Worm (Caenorhabditis elegans) whole organism, L1 larva: ENCODE data around the gene C18H7.7.

Experiments
- C04F5.9 ChIP-seq: sonication (generic microtip); optimal IDR thresholded peaks from 2 replicates; lab custom pipeline; 2016; ENCODE audit warnings: missing genetic modification characterization, missing compliant biosample characterization
- alr-1 ChIP-seq: fragments of 200-800 bp; sonication (Bioruptor generic); optimal IDR thresholded peaks from 2 replicates; lab custom pipeline; 2018; ENCODE audit warnings: borderline replicate concordance, mild to moderate bottlenecking, missing genetic modification characterization, missing compliant biosample characterization
- ama-1 ChIP-seq: fragments of 150-350 bp; optimal IDR thresholded peaks from 2 replicates; lab custom pipeline; 2014
- ceh-8 ChIP-seq: fragments of 200-800 bp; sonication (Bioruptor generic); optimal IDR thresholded peaks from 2 replicates; lab custom pipeline; 2018; ENCODE audit warnings: mild to moderate bottlenecking, missing genetic modification characterization, moderate library complexity, missing compliant biosample characterization
- ceh-88 ChIP-seq: fragments of 200-800 bp; sonication (Bioruptor generic); IDR thresholded peaks from 2 replicates; pipeline ENCODE4 v1.3.6; 2022; ENCODE audit warnings: missing genetic modification characterization, missing compliant biosample characterization
- ceh-90 ChIP-seq: sonication (generic microtip); optimal IDR thresholded peaks from 2 replicates; lab custom pipeline; 2016; ENCODE audit warnings: missing genetic modification characterization, missing compliant biosample characterization
- ces-1 ChIP-seq: fragments of 150-350 bp; optimal IDR thresholded peaks from 2 replicates; lab custom pipeline; 2014; ENCODE audit warnings: missing biosample characterization, missing genetic modification reagents, missing genetic modification characterization
- dsc-1 ChIP-seq: sonication (generic microtip); optimal IDR thresholded peaks from 2 replicates; lab custom pipeline; 2016; ENCODE audit warnings: mild to moderate bottlenecking, missing genetic modification characterization, missing compliant biosample characterization
- efl-1 ChIP-seq, 4 experiments: fragments of 150-350 bp; optimal IDR thresholded peaks in 3 of 4; peaks in 1 of 4; 1 replicate in 1 of 4; 2 replicates in 3 of 4; lab custom pipeline; 2014; ENCODE audit warnings: missing biosample characterization in 2 of 4, missing genetic modification characterization in 2 of 4, missing genetic modification reagents in 2 of 4
- egl-27 ChIP-seq, 2 experiments: fragments of 150-350 bp in 1 of 2; sonication (generic microtip); optimal IDR thresholded peaks; 3 replicates each; lab custom pipeline; 2017 to 2018; ENCODE audit warnings: missing biosample characterization in 2 of 2, missing genetic modification characterization in 2 of 2, missing genetic modification reagents in 2 of 2
- fkh-4 ChIP-seq: sonication (generic microtip); optimal IDR thresholded peaks from 2 replicates; lab custom pipeline; 2016; ENCODE audit warnings: missing compliant biosample characterization, missing genetic modification characterization, borderline replicate concordance
- hpl-2 ChIP-seq: fragments of 150-350 bp; optimal IDR thresholded peaks from 2 replicates; lab custom pipeline; 2014; ENCODE audit warnings: missing biosample characterization, missing genetic modification reagents, missing genetic modification characterization
- jun-1 ChIP-seq: fragments of 150-350 bp; optimal IDR thresholded peaks from 2 replicates; lab custom pipeline; 2014; ENCODE audit warnings: missing biosample characterization, missing genetic modification reagents, missing genetic modification characterization
- mdl-1 ChIP-seq, 2 experiments: fragments of 150-350 bp; optimal IDR thresholded peaks; 2 replicates each; lab custom pipeline; 2014 to 2017; ENCODE audit warnings: missing biosample characterization in 2 of 2, missing genetic modification characterization in 2 of 2, inconsistent platforms in 1 of 2
- mep-1 ChIP-seq: fragments of 150-350 bp; optimal IDR thresholded peaks from 2 replicates; lab custom pipeline; 2014; ENCODE audit warnings: missing biosample characterization, missing genetic modification characterization
- nhr-11 ChIP-seq: fragments of 150-350 bp; optimal IDR thresholded peaks from 2 replicates; lab custom pipeline; 2014; ENCODE audit warnings: missing biosample characterization, missing genetic modification characterization
- nhr-12 ChIP-seq: sonication (generic microtip); optimal IDR thresholded peaks from 2 replicates; lab custom pipeline; 2017; ENCODE audit warnings: missing biosample characterization, missing genetic modification characterization
- nhr-19 ChIP-seq: fragments of 200-800 bp; sonication (Bioruptor generic); conservative IDR thresholded peaks from 2 replicates; pipeline ENCODE4 v1.3.6; 2022; ENCODE audit warnings: missing genetic modification characterization, missing compliant biosample characterization
- nhr-237 ChIP-seq: fragments of 150-350 bp; optimal IDR thresholded peaks from 2 replicates; lab custom pipeline; 2014; ENCODE audit warnings: missing biosample characterization, missing genetic modification characterization
- nhr-28 ChIP-seq: fragments of 150-350 bp; optimal IDR thresholded peaks from 2 replicates; lab custom pipeline; 2014; ENCODE audit warnings: missing biosample characterization, missing genetic modification characterization
- nhr-84 ChIP-seq: sonication (generic microtip); optimal IDR thresholded peaks from 2 replicates; lab custom pipeline; 2017; ENCODE audit warnings: missing biosample characterization, missing genetic modification characterization
- nhr-85 ChIP-seq: sonication (generic microtip); peaks from one replicate; lab custom pipeline; 2016; ENCODE audit warnings: missing genetic modification characterization, inconsistent platforms, missing compliant biosample characterization
- nhr-90 ChIP-seq: sonication (generic microtip); optimal IDR thresholded peaks from 2 replicates; lab custom pipeline; 2016; ENCODE audit warnings: mild to moderate bottlenecking, missing genetic modification characterization, missing compliant biosample characterization; ENCODE audit not compliant: poor library complexity
- pax-3 ChIP-seq: fragments of 200-800 bp; sonication (Bioruptor generic); optimal IDR thresholded peaks from 2 replicates; lab custom pipeline; 2018; ENCODE audit warnings: mild to moderate bottlenecking, missing genetic modification characterization, moderate library complexity, missing compliant biosample characterization
- snpc-4 ChIP-seq: fragments of 150-350 bp; optimal IDR thresholded peaks from 2 replicates; lab custom pipeline; 2014; ENCODE audit warnings: missing biosample characterization, missing genetic modification characterization
- sptf-1 ChIP-seq: fragments of 150-350 bp; optimal IDR thresholded peaks from 2 replicates; lab custom pipeline; 2014; ENCODE audit warnings: missing biosample characterization, missing genetic modification characterization
- swsn-7 ChIP-seq: sonication (generic microtip); optimal IDR thresholded peaks from 2 replicates; lab custom pipeline; 2016; ENCODE audit warnings: missing genetic modification characterization, missing compliant biosample characterization
- tbx-2 ChIP-seq: sonication (generic microtip); optimal IDR thresholded peaks from 2 replicates; lab custom pipeline; 2016; ENCODE audit warnings: missing genetic modification characterization, missing compliant biosample characterization
- unc-30 ChIP-seq: sonication (generic microtip); optimal IDR thresholded peaks from 2 replicates; lab custom pipeline; 2017; ENCODE audit warnings: missing biosample characterization, missing genetic modification characterization
- unc-62 ChIP-seq: fragments of 150-350 bp; optimal IDR thresholded peaks from 2 replicates; lab custom pipeline; 2014; ENCODE audit warnings: missing biosample characterization, missing genetic modification reagents, missing genetic modification characterization
- unc-98 ChIP-seq: fragments of 200-800 bp; sonication (Bioruptor generic); IDR thresholded peaks from 2 replicates; pipeline ENCODE4 v1.3.6; 2022; ENCODE audit warnings: missing genetic modification characterization, missing compliant biosample characterization
- vab-15 ChIP-seq: sonication (generic microtip); optimal IDR thresholded peaks from 2 replicates; lab custom pipeline; 2017; ENCODE audit warnings: missing genotype, mild to moderate bottlenecking, missing genetic modification characterization, missing compliant biosample characterization
- zag-1 ChIP-seq: fragments of 150-350 bp; optimal IDR thresholded peaks from 2 replicates; lab custom pipeline; 2014; ENCODE audit warnings: missing biosample characterization, missing genetic modification characterization
- zip-4 ChIP-seq: fragments of 200-800 bp; sonication (Bioruptor generic); optimal IDR thresholded peaks from 2 replicates; lab custom pipeline; 2018; ENCODE audit warnings: mild to moderate bottlenecking, missing genetic modification characterization, moderate library complexity, missing compliant biosample characterization
- ztf-11 ChIP-seq, 2 experiments: sonication (generic microtip); optimal IDR thresholded peaks; 2 replicates each; lab custom pipeline; 2016 to 2017; ENCODE audit warnings: missing genetic modification characterization in 2 of 2, missing biosample characterization in 1 of 2, missing compliant biosample characterization in 1 of 2

Gene C18H7.7

ce11 chrIV:605431-605830 lies 9.2 kb upstream of the C18H7.7 start:
- TF ChIP-seq ceh-8 (peak; percentile 91), ztf-11 (tag; optimal IDR thresholded peaks at IDR 0.05; lab: Kevin White, UChicago) (no peak)

- TF ChIP-seq hpl-2 (GFP tag; lab: Kevin White, UChicago) (no peak), unc-62 (GFP tag; lab: Kevin White, UChicago) (no peak), unc-30 (tag; lab: Kevin White, UChicago) (no peak), sptf-1 (tag; lab: Kevin White, UChicago) (no peak), nhr-28 (tag; lab: Kevin White, UChicago) (no peak), nhr-85 (no peak), nhr-90 (tag; lab: Kevin White, UChicago) (no peak)
- TF ChIP-seq, all 84 proteins: peak for 0
Measured at ce11 chrIV:604817-605216, 8.6 kb upstream of the C18H7.7 start.

- no peak for TF ChIP-seq egl-27 (tag; optimal IDR thresholded peaks at IDR 0.05; lab: Kevin White, UChicago)
- no peak for TF ChIP-seq dsc-1 (tag; lab: Kevin White, UChicago)
- TF ChIP-seq jun-1 = no peak
- no peak for TF ChIP-seq ceh-88 (GFP tag; lab: Robert Waterston, UW)
- TF ChIP-seq swsn-7 (tag; lab: Kevin White, UChicago) = no peak
- TF ChIP-seq nhr-19 = no peak
- no peak for TF ChIP-seq zip-4 (GFP tag; lab: Kevin White, UChicago)
Measured at ce11 chrIV:604144-604543, 8.0 kb upstream of the C18H7.7 start, which contains the start of gene col-102. Gene col-102, plus strand, starts transcription at chrIV:604444.

- TF ChIP-seq efl-1 (optimal IDR thresholded peaks at IDR 0.05; lab: Kevin White, UChicago) (no peak), efl-1 (GFP tag; optimal IDR thresholded peaks at IDR 0.05 in 1 of 2; lab: Kevin White, UChicago) (peak in 1 of 2 experiments; percentile 9), nhr-90 (tag; lab: Kevin White, UChicago) (no peak)
Measured at ce11 chrIV:603543-603942, 7.4 kb upstream of the C18H7.7 start, which contains the start of gene prmt-4. Gene prmt-4, minus strand, starts transcription at chrIV:603643.

ce11 chrIV:601595-601994 lies 5.4 kb upstream of the C18H7.7 start, which contains the start of gene srt-59:
Gene srt-59, minus strand, starts transcription at chrIV:601695.
- no peak for TF ChIP-seq ztf-11 (tag; optimal IDR thresholded peaks at IDR 0.05; lab: Kevin White, UChicago)
- TF ChIP-seq vab-15 (tag; lab: Kevin White, UChicago) = no peak
- no peak for TF ChIP-seq pax-3 (tag; lab: Kevin White, UChicago)
- no peak for TF ChIP-seq nhr-90 (tag; lab: Kevin White, UChicago)
- no peak for TF ChIP-seq nhr-12 (tag; lab: Kevin White, UChicago)
- no peak for TF ChIP-seq hpl-2 (GFP tag; lab: Kevin White, UChicago)
- no peak for TF ChIP-seq nhr-237
- TF ChIP-seq jun-1 = no peak
- no peak for TF ChIP-seq fkh-4 (tag; lab: Kevin White, UChicago)
- no peak for TF ChIP-seq alr-1 (tag; lab: Kevin White, UChicago)
- TF ChIP-seq nhr-85 = no peak
- TF ChIP-seq nhr-28 (tag; lab: Kevin White, UChicago) = no peak
- no peak for TF ChIP-seq tbx-2 (tag; lab: Kevin White, UChicago)
- no peak for TF ChIP-seq ama-1
- no peak for TF ChIP-seq dsc-1 (tag; lab: Kevin White, UChicago)
- TF ChIP-seq snpc-4 (tag; lab: Kevin White, UChicago) = no peak
- no peak for TF ChIP-seq nhr-11

- TF ChIP-seq zip-4 (GFP tag; lab: Kevin White, UChicago) (no peak), ces-1 (GFP tag; lab: Kevin White, UChicago) (no peak), unc-62 (GFP tag; lab: Kevin White, UChicago) (no peak), nhr-85 (no peak), efl-1 (optimal IDR thresholded peaks at IDR 0.05; lab: Kevin White, UChicago) (no peak), efl-1 (GFP tag; optimal IDR thresholded peaks at IDR 0.05 in 1 of 2; lab: Kevin White, UChicago) (no peak), ama-1 (no peak), unc-98 (GFP tag; lab: Robert Waterston, UW) (no peak), mdl-1 (tag; optimal IDR thresholded peaks at IDR 0.05; lab: Kevin White, UChicago) (no peak), ceh-90 (tag; lab: Kevin White, UChicago) (no peak), hpl-2 (GFP tag; lab: Kevin White, UChicago) (no peak), C04F5.9 (tag; lab: Kevin White, UChicago) (no peak), nhr-90 (tag; lab: Kevin White, UChicago) (no peak), zag-1 (tag; lab: Kevin White, UChicago) (no peak), nhr-237 (no peak), mep-1 (no peak), jun-1 (no peak), nhr-84 (no peak), swsn-7 (tag; lab: Kevin White, UChicago) (no peak)
- TF ChIP-seq, all 84 proteins: peak for 0
Measured at ce11 chrIV:594840-595239, 1.4 kb downstream of the C18H7.7 start.
